Worm (Caenorhabditis elegans) whole organism, L2 larva: ENCODE data around the gene bath-31.

Source experiments
- C34F6.9 ChIP-seq: fragments of 150-350 bp; optimal IDR thresholded peaks from 2 replicates; lab custom pipeline; 2014; ENCODE audit warnings: missing biosample characterization, missing genetic modification characterization
- F13H6.1 ChIP-seq: sonication (generic microtip); optimal IDR thresholded peaks from 2 replicates; lab custom pipeline; 2016; ENCODE audit warnings: missing genetic modification characterization, missing compliant biosample characterization
- R02D3.7 ChIP-seq: fragments of 150-350 bp; optimal IDR thresholded peaks from 2 replicates; lab custom pipeline; 2014; ENCODE audit warnings: missing biosample characterization, missing genetic modification characterization
- Y55F3AM.14 ChIP-seq: fragments of 200-800 bp; sonication (Bioruptor generic); optimal IDR thresholded peaks from 2 replicates; lab custom pipeline; 2018; ENCODE audit warnings: mild to moderate bottlenecking, missing genetic modification characterization, missing compliant biosample characterization
- ZK546.5 ChIP-seq: sonication (generic microtip); optimal IDR thresholded peaks from 2 replicates; lab custom pipeline; 2017; ENCODE audit warnings: missing biosample characterization, missing genetic modification characterization
- ama-1 ChIP-seq: fragments of 150-350 bp; optimal IDR thresholded peaks from 2 replicates; lab custom pipeline; 2018; ENCODE audit warnings: inconsistent platforms
- ceh-16 ChIP-seq: fragments of 150-350 bp; optimal IDR thresholded peaks from 2 replicates; lab custom pipeline; 2014; ENCODE audit warnings: missing biosample characterization, missing genetic modification characterization
- ceh-82 ChIP-seq: fragments of 150-350 bp; optimal IDR thresholded peaks from 2 replicates; lab custom pipeline; 2014; ENCODE audit warnings: missing biosample characterization, missing genetic modification characterization
- crh-2 ChIP-seq: sonication (generic microtip); optimal IDR thresholded peaks from 2 replicates; lab custom pipeline; 2017; ENCODE audit warnings: missing biosample characterization, missing genetic modification characterization
- egl-27 ChIP-seq: sonication (generic microtip); optimal IDR thresholded peaks from 3 replicates; lab custom pipeline; 2017; ENCODE audit warnings: missing biosample characterization, missing genetic modification reagents, missing genetic modification characterization
- elt-1 ChIP-seq: fragments of 150-350 bp; optimal IDR thresholded peaks from 2 replicates; lab custom pipeline; 2014; ENCODE audit warnings: missing biosample characterization, missing genetic modification characterization
- elt-3 ChIP-seq: sonication (generic microtip); optimal IDR thresholded peaks from 2 replicates; lab custom pipeline; 2017; ENCODE audit warnings: missing biosample characterization, missing genetic modification characterization
- fos-1 ChIP-seq: fragments of 150-350 bp; optimal IDR thresholded peaks from 2 replicates; lab custom pipeline; 2014; ENCODE audit warnings: missing biosample characterization, missing genetic modification characterization
- gmeb-1 ChIP-seq: fragments of 150-350 bp; optimal IDR thresholded peaks from 2 replicates; lab custom pipeline; 2014; ENCODE audit warnings: missing biosample characterization, missing genetic modification characterization
- lin-11 ChIP-seq: fragments of 150-350 bp; sonication (generic microtip); optimal IDR thresholded peaks from 2 replicates; lab custom pipeline; 2014; ENCODE audit warnings: missing biosample characterization, missing genetic modification characterization, inconsistent platforms, mixed read lengths
- lin-13 ChIP-seq: fragments of 150-350 bp; optimal IDR thresholded peaks from 2 replicates; lab custom pipeline; 2014; ENCODE audit warnings: missing biosample characterization, missing genetic modification reagents, missing genetic modification characterization
- mab-5 ChIP-seq: fragments of 150-350 bp; optimal IDR thresholded peaks from 2 replicates; lab custom pipeline; 2014; ENCODE audit warnings: missing biosample characterization, missing genetic modification characterization
- mbf-1 ChIP-seq: sonication (generic microtip); optimal IDR thresholded peaks from 2 replicates; lab custom pipeline; 2017; ENCODE audit warnings: missing biosample characterization, missing genetic modification characterization
- nhr-11 ChIP-seq: fragments of 150-350 bp; optimal IDR thresholded peaks from 2 replicates; lab custom pipeline; 2014; ENCODE audit warnings: missing biosample characterization, missing genetic modification characterization
- nhr-129 ChIP-seq: fragments of 150-350 bp; optimal IDR thresholded peaks from 2 replicates; lab custom pipeline; 2014; ENCODE audit warnings: missing biosample characterization, missing genetic modification characterization
- nhr-21 ChIP-seq: fragments of 150-350 bp; optimal IDR thresholded peaks from 2 replicates; lab custom pipeline; 2014; ENCODE audit warnings: missing biosample characterization, missing genetic modification characterization
- nhr-237 ChIP-seq: fragments of 150-350 bp; optimal IDR thresholded peaks from 2 replicates; lab custom pipeline; 2014; ENCODE audit warnings: missing biosample characterization, missing genetic modification characterization
- nhr-25 ChIP-seq: fragments of 150-350 bp; sonication (generic microtip); optimal IDR thresholded peaks from 3 replicates; lab custom pipeline; 2014; ENCODE audit warnings: missing biosample characterization, missing genetic modification characterization
- nhr-6 ChIP-seq: fragments of 150-350 bp; optimal IDR thresholded peaks from 2 replicates; lab custom pipeline; 2014; ENCODE audit warnings: missing biosample characterization, missing genetic modification characterization
- nhr-77 ChIP-seq: fragments of 150-350 bp; optimal IDR thresholded peaks from 2 replicates; lab custom pipeline; 2014; ENCODE audit warnings: missing biosample characterization, missing genetic modification characterization
- peb-1 ChIP-seq: fragments of 150-350 bp; optimal IDR thresholded peaks from 2 replicates; lab custom pipeline; 2014; ENCODE audit warnings: missing biosample characterization, missing genetic modification characterization
- skn-1 ChIP-seq: sonication (generic microtip); optimal IDR thresholded peaks from 2 replicates; lab custom pipeline; 2017; ENCODE audit warnings: missing biosample characterization, missing genetic modification characterization
- sma-3 ChIP-seq: sonication (generic microtip); optimal IDR thresholded peaks from 2 replicates; lab custom pipeline; 2016; ENCODE audit warnings: missing genetic modification reagents, missing genetic modification characterization, missing compliant biosample characterization
- sma-9 ChIP-seq, 2 experiments: fragments of 150-350 bp in 1 of 2; sonication (generic microtip) in 1 of 2; optimal IDR thresholded peaks; 2 replicates each; lab custom pipeline; 2014 to 2016; ENCODE audit warnings: missing genetic modification characterization in 2 of 2, mild to moderate bottlenecking in 1 of 2, missing biosample characterization in 1 of 2, missing compliant biosample characterization in 1 of 2, missing genetic modification reagents in 1 of 2, moderate library complexity in 1 of 2
- snpc-4 ChIP-seq: fragments of 150-350 bp; optimal IDR thresholded peaks from 2 replicates; lab custom pipeline; 2014; ENCODE audit warnings: missing biosample characterization, missing genetic modification characterization
- unc-39 ChIP-seq: fragments of 150-350 bp; optimal IDR thresholded peaks from 2 replicates; lab custom pipeline; 2014; ENCODE audit warnings: missing biosample characterization, missing genetic modification characterization
- unc-62 ChIP-seq: fragments of 150-350 bp; optimal IDR thresholded peaks from 2 replicates; lab custom pipeline; 2014; ENCODE audit warnings: missing biosample characterization, missing genetic modification reagents, missing genetic modification characterization
- zag-1 ChIP-seq: fragments of 150-350 bp; optimal IDR thresholded peaks from 2 replicates; lab custom pipeline; 2014; ENCODE audit warnings: missing biosample characterization, missing genetic modification characterization
- ztf-1 ChIP-seq: fragments of 200-800 bp; sonication (Bioruptor generic); conservative IDR thresholded peaks from 2 replicates; pipeline ENCODE4 v1.3.6; 2022; ENCODE audit warnings: missing genetic modification characterization, missing compliant biosample characterization
- ztf-11 ChIP-seq: sonication (generic microtip); optimal IDR thresholded peaks from 2 replicates; lab custom pipeline; 2017; ENCODE audit warnings: missing biosample characterization, missing genetic modification characterization

bath-31 gene

DNA sequence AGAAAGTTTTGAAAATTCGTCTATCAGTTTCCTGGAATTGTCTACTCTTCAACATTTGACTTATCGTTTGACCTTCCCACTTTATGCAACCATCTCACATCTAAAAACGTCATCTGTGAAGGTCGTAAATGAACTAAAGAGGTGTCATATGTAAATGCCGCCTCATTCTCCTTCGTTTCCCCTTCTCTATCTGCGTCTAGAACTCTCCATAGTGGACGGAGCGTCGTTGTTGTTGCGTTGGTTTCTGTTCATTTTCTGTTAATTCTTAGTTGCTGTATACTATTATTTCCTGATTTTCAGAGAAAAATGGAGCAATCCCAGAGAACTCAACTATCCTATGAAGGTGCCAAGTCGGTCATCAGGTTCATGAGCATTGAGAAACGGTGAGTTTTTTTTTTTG lies 14.8 kb upstream of the bath-31 start, which contains the start of gene fbxc-52:
Gene fbxc-52, plus strand, starts transcription at position 301 of the 400 bp plus-strand sequence.
- TF ChIP-seq sma-9 (GFP tag; optimal IDR thresholded peaks at IDR 0.05; lab: Kevin White, UChicago) = no peak
- TF ChIP-seq sma-9 (tag; optimal IDR thresholded peaks at IDR 0.05; lab: Kevin White, UChicago) = no peak
- no peak for TF ChIP-seq C34F6.9 (tag; lab: Kevin White, UChicago)

DNA sequence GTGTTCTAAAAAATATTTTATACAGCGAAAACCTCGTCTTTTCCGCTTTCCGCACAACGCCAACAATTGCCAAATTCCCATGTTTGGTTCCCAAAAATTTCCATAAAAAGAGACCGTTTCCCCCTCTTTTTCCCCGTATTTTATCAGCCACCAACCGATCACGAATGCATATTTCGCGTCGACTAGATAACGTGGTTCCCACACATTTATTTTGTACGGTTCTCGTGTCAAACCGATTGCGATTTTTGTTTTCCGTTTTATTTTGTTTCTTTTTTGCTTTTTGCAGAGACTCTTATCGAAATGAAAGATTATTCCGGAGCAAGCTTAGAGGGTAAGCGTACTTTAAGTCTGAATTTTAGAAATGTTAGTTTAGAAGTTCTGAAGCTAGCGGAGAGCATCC lies 10.8 kb upstream of the bath-31 start, which contains the start of gene C46E10.3:
Gene C46E10.3, plus strand, starts transcription at position 301 of the 400 bp plus-strand sequence.
- TF ChIP-seq zag-1 (tag; lab: Kevin White, UChicago) (no peak), fos-1 (no peak), elt-3 (tag; lab: Kevin White, UChicago) (no peak), peb-1 (tag; lab: Kevin White, UChicago) (no peak), Y55F3AM.14 (GFP tag; lab: Kevin White, UChicago) (no peak), egl-27 (no peak), nhr-129 (tag; lab: Kevin White, UChicago) (no peak), lin-13 (GFP tag; lab: Kevin White, UChicago) (no peak), unc-39 (tag; lab: Kevin White, UChicago) (no peak), nhr-237 (tag; lab: Kevin White, UChicago) (no peak), elt-1 (tag; lab: Kevin White, UChicago) (no peak), unc-62 (GFP tag; lab: Kevin White, UChicago) (no peak), nhr-25 (tag; lab: Kevin White, UChicago) (no peak), ztf-1 (GFP tag; lab: Robert Waterston, UW) (no peak), sma-9 (GFP tag; optimal IDR thresholded peaks at IDR 0.05; lab: Kevin White, UChicago) (no peak), sma-9 (tag; optimal IDR thresholded peaks at IDR 0.05; lab: Kevin White, UChicago) (no peak), nhr-77 (no peak), ztf-11 (tag; lab: Kevin White, UChicago) (no peak)

DNA sequence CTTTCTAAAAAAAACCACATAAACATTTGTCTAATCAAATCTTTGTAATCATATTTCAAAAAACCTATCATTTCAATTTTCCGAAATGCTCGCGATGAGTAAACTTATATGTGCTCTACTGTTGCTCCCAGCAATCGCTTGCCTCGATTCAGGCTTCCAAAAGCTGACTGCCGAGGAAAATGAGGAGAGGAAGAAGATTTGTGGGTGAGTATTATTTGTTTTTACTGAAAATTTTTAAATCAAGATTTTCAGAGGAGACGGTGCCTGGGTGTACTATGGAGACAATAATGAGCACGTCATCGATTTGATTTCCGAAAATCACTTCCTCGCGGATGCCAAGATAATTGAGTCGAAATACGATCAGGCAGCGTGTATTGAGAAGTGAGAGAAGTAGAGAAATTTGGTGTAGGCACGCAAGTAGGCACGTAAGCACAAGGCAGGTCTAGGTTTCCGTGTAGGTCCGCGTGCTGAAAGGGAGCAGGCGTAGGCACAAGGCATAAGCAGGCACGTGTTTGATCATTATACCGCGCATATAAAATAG lies 7.5 kb upstream of the bath-31 start, which contains the start of gene C46E10.1:
Gene C46E10.1, plus strand, starts transcription at position 51 of the 541 bp plus-strand sequence.
- no peak for TF ChIP-seq mab-5
- TF ChIP-seq skn-1 (tag; lab: Kevin White, UChicago) = no peak
- no peak for TF ChIP-seq crh-2 (tag; lab: Kevin White, UChicago)
- TF ChIP-seq nhr-237 (tag; lab: Kevin White, UChicago) = no peak
- TF ChIP-seq lin-11 = no peak
- TF ChIP-seq ZK546.5 (tag; lab: Kevin White, UChicago) = no peak
- TF ChIP-seq gmeb-1 (tag; lab: Kevin White, UChicago) = no peak
- no peak for TF ChIP-seq ceh-16 (tag; lab: Kevin White, UChicago)
- no peak for TF ChIP-seq snpc-4
- TF ChIP-seq nhr-11 (tag; lab: Kevin White, UChicago) = no peak

DNA sequence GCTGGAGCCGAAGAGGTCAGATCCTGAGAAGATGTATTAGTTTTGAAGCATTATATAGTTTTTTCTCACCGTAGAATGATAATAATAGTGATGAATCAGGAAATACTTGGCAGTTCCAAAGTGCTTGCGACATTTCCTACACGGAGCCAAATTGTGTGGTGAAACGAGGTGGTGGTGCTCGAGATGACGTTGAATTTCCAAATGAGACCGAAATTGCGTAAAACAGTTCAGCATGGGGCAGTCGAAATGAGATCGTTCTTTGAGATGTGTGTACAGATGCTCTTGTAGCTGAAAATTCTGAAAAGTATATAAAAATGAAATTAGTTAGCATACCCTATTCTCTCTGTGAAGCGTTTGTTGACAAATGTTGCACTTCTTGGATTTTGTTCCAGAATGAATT lies 3.8 kb upstream of the bath-31 start, which contains the start of gene C46E10.8:
Gene C46E10.8, minus strand, starts transcription at position 101 of the 400 bp plus-strand sequence.
- TF ChIP-seq sma-3 = no peak
- no peak for TF ChIP-seq fos-1
- no peak for TF ChIP-seq Y55F3AM.14 (GFP tag; lab: Kevin White, UChicago)
- TF ChIP-seq ceh-16 (tag; lab: Kevin White, UChicago) = no peak
- TF ChIP-seq F13H6.1 (tag; lab: Kevin White, UChicago) = no peak
- no peak for TF ChIP-seq nhr-6
- no peak for TF ChIP-seq R02D3.7 (tag; lab: Kevin White, UChicago)
- TF ChIP-seq, all 48 proteins: peak for 0

DNA sequence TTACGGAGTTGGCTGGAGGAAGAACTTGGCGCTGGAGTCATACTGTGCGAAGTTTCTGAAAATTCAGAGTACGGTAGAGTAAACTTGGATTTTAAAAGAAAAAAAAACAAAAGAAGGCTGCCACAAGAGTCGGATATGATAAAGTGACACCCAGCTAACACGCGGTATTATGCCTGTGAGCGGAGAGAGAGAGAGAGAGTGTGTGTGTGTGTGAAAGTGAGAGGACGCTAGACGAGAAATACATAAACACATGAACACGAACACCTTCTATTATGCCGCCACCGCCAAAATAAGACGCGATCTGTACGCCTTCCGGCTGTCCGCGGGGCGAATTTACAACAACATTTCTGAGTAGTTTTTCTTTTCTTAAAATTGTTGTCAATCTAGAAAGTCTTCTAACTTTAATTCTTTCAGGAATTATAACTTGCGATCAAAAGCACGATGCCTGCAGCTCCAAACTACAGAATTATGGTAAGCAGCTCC lies 5.2 kb downstream of the bath-31 start, which contains the start of gene F12E12.6:
Gene F12E12.6, minus strand, starts transcription at position 51 of the 483 bp plus-strand sequence.
- TF ChIP-seq mab-5 = no peak
- TF ChIP-seq, all 48 proteins: peak for 0

DNA sequence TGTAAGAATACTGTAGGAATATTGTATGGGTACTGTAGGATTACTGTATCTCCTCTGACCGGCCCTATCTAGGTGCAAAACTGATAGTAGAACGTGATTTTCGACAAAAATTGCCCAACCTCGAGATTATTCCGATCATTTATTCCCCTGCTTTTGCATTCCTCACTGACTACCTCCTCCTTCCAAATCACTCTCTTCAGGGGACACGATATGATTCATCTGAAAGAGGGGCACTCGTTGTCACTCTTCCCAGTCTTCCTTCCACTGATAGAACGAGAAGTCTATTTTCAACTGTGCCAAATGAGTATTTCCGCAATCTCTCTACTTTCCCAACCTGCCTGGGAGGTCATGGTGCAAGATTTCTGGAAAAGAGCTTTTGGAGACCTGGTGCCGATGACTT lies 7.9 kb downstream of the bath-31 start, which contains the start of gene F12E12.2:
Gene F12E12.2, plus strand, starts transcription at position 301 of the 400 bp plus-strand sequence.
- TF ChIP-seq nhr-21 (tag; lab: Kevin White, UChicago) = no peak
- TF ChIP-seq Y55F3AM.14 (GFP tag; lab: Kevin White, UChicago) = no peak
- TF ChIP-seq skn-1 (tag; lab: Kevin White, UChicago) = no peak
- TF ChIP-seq mbf-1 (tag; lab: Kevin White, UChicago) = no peak
- no peak for TF ChIP-seq nhr-129 (tag; lab: Kevin White, UChicago)
- TF ChIP-seq ama-1 (lab: Kevin White, UChicago) = no peak
- no peak for TF ChIP-seq ceh-82 (tag; lab: Kevin White, UChicago)
- no peak for TF ChIP-seq lin-11
